Fruit fly (Drosophila melanogaster): ENCODE data around the gene CG45064.

CG45064 gene

dm6 chrX:14896310-14896709 lies 13.9 kb upstream of the CG45064 start:
- TF ChIP-seq tj (GFP tag; optimal IDR thresholded peaks at IDR 0.05): no peak
- TF ChIP-seq toe (GFP tag; optimal IDR thresholded peaks at IDR 0.05): no peak
- TF ChIP-seq CG11617 (GFP tag; optimal IDR thresholded peaks at IDR 0.05): no peak
- no peak for TF ChIP-seq kay (GFP tag; ENCODE audit: borderline replicate concordance)
- TF ChIP-seq CG1620 (GFP tag; optimal IDR thresholded peaks at IDR 0.05): no peak
- TF ChIP-seq CG7045 (GFP tag; optimal IDR thresholded peaks at IDR 0.05): no peak
- TF ChIP-seq CG5204 (GFP tag; optimal IDR thresholded peaks at IDR 0.05): no peak
- no peak for TF ChIP-seq ovo (GFP tag; optimal IDR thresholded peaks at IDR 0.05)
- no peak for TF ChIP-seq Clk (GFP tag; optimal IDR thresholded peaks at IDR 0.05)
- no peak for TF ChIP-seq Hr96 (GFP tag; optimal IDR thresholded peaks at IDR 0.05)
- no peak for TF ChIP-seq CG14711 (tag; optimal IDR thresholded peaks at IDR 0.05)
- TF ChIP-seq cnc (optimal IDR thresholded peaks at IDR 0.05): no peak
- no peak for TF ChIP-seq Crg-1 (GFP tag; optimal IDR thresholded peaks at IDR 0.05)
- TF ChIP-seq CG12768 (GFP tag; optimal IDR thresholded peaks at IDR 0.05): no peak

dm6 chrX:14893872-14894271 lies 11.5 kb upstream of the CG45064 start:
- TF ChIP-seq CG12768 (GFP tag; optimal IDR thresholded peaks at IDR 0.05) (no peak), cic (GFP tag; optimal IDR thresholded peaks at IDR 0.05) (no peak), Clk (GFP tag; optimal IDR thresholded peaks at IDR 0.05) (no peak), cnc (optimal IDR thresholded peaks at IDR 0.05) (no peak), CG1620 (GFP tag; optimal IDR thresholded peaks at IDR 0.05) (no peak), CG7101 (tag; optimal IDR thresholded peaks at IDR 0.05) (no peak), CG14711 (tag; optimal IDR thresholded peaks at IDR 0.05) (no peak)

DNA sequence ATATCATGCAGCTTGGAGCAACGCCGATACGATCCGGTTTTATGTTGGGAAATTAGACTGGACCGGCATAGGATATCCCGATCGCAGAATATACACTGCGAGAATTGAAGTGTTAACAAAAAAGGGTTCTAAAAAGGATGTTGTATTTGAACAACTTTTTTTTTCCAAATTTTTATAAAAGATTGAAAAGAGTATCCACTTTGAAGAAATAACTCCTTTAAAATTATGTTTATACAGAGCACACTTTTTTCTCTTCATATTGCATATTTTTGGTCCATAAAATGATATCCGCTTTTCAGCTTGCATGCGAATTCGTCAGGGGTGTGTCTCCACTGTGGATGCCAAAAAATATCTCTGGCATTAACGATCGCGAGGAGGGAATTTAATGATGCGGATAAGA lies 9.9 kb upstream of the CG45064 start:
- no peak for TF ChIP-seq Crg-1 (GFP tag; optimal IDR thresholded peaks at IDR 0.05)
- no peak for TF ChIP-seq kay (GFP tag; ENCODE audit: borderline replicate concordance)
- no peak for TF ChIP-seq CG7045 (GFP tag; optimal IDR thresholded peaks at IDR 0.05)

DNA sequence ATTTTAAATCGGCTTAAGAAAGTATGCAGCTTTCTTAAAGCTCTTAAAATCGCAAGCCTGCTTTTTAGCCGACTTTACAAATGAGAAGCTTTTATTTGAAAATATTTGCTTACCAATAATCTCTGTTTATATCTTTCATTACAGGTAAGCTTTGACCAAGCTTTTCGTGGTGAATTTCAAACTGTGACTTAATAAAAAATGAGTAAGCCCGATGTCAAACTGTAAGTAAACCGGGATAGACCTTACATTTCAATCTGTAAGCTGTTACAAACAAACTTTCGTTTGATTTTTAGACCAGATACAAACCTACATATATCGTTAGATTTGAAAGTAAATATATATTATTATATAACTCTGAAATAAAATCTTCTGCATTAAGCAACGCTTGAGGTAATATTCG lies 3.2 kb upstream of the CG45064 start:
- TF ChIP-seq kay (GFP tag; ENCODE audit: borderline replicate concordance) (peak; percentile 8), tj (GFP tag; optimal IDR thresholded peaks at IDR 0.05) (no peak)

dm6 chrX:14883993-14884392 lies 1.6 kb upstream of the CG45064 start:
- TF ChIP-seq cnc (optimal IDR thresholded peaks at IDR 0.05) (no peak), CG7101 (tag; optimal IDR thresholded peaks at IDR 0.05) (no peak), ovo (GFP tag; optimal IDR thresholded peaks at IDR 0.05) (no peak), CG33017 (tag; optimal IDR thresholded peaks at IDR 0.05) (no peak), cic (GFP tag; optimal IDR thresholded peaks at IDR 0.05) (no peak), bab1 (GFP tag; optimal IDR thresholded peaks at IDR 0.05) (no peak), CG7045 (GFP tag; optimal IDR thresholded peaks at IDR 0.05) (no peak), CG11617 (GFP tag; optimal IDR thresholded peaks at IDR 0.05) (no peak), CG5204 (GFP tag; optimal IDR thresholded peaks at IDR 0.05) (no peak), pad (GFP tag; optimal IDR thresholded peaks at IDR 0.05) (no peak)

DNA sequence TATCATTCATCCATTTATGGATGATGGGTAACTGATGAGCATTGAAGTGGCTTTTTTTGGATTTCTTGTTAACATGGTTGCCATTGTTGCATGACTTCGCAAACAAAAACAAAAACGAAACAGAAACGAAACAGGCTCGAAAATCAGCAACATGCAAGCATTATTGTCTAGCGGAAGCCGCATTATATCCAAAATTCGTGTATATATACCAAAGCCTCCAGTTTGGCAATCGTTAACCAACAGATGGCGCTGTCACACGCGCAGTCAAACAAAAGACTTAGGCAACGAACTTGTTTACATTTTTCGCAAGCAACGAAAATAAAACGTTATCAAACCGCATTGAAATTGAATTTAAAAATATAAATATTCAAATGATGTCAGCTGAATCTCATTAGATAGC lies 3.5 kb downstream of the CG45064 start:
- TF ChIP-seq cnc (optimal IDR thresholded peaks at IDR 0.05): no peak
- no peak for TF ChIP-seq CG12768 (GFP tag; optimal IDR thresholded peaks at IDR 0.05)
- TF ChIP-seq ovo (GFP tag; optimal IDR thresholded peaks at IDR 0.05): no peak
- TF ChIP-seq CG7101 (tag; optimal IDR thresholded peaks at IDR 0.05): no peak
- TF ChIP-seq cic (GFP tag; optimal IDR thresholded peaks at IDR 0.05): no peak
- no peak for TF ChIP-seq CG7045 (GFP tag; optimal IDR thresholded peaks at IDR 0.05)
- TF ChIP-seq Hr96 (GFP tag; optimal IDR thresholded peaks at IDR 0.05): no peak
- TF ChIP-seq Crg-1 (GFP tag; optimal IDR thresholded peaks at IDR 0.05): no peak
- TF ChIP-seq CG5204 (GFP tag; optimal IDR thresholded peaks at IDR 0.05): no peak
- TF ChIP-seq CG11617 (GFP tag; optimal IDR thresholded peaks at IDR 0.05): no peak
- no peak for TF ChIP-seq CG33017 (tag; optimal IDR thresholded peaks at IDR 0.05)
- TF ChIP-seq tj (GFP tag; optimal IDR thresholded peaks at IDR 0.05): no peak
- no peak for TF ChIP-seq kay (GFP tag; ENCODE audit: borderline replicate concordance)
- no peak for TF ChIP-seq pad (GFP tag; optimal IDR thresholded peaks at IDR 0.05)

DNA sequence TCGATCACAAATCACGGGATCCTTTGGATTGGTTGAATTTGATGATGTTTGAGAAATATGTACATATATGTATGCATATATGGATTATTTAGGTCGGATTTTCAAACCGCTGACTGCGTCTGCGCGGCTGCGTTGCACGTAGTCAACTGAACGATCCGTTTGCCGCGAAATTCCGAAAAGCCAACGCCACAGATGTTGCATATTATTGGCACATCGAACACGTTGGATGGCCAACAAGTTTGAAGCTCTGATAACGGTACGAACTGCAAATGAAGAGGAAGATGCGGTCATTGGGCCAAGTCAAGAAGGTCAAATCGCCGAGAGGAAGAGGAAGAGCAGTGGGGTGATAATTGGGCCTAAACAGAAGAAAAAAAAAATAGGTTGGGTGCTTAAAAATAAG lies 11.4 kb downstream of the CG45064 start, which contains the start of gene CG9518:
Gene CG9518, minus strand, starts transcription at position 154 of the 400 bp plus-strand sequence.
- TF ChIP-seq CG5204 (GFP tag; optimal IDR thresholded peaks at IDR 0.05) (no peak), kay (GFP tag; ENCODE audit: borderline replicate concordance) (no peak), CG11617 (GFP tag; optimal IDR thresholded peaks at IDR 0.05) (no peak), CG12768 (GFP tag; optimal IDR thresholded peaks at IDR 0.05) (no peak), Hr96 (GFP tag; optimal IDR thresholded peaks at IDR 0.05) (no peak), CG14711 (tag; optimal IDR thresholded peaks at IDR 0.05) (no peak), bab1 (GFP tag; optimal IDR thresholded peaks at IDR 0.05) (no peak), cic (GFP tag; optimal IDR thresholded peaks at IDR 0.05) (no peak), toe (GFP tag; optimal IDR thresholded peaks at IDR 0.05) (no peak), Mnt (GFP tag; optimal IDR thresholded peaks at IDR 0.05) (no peak), CG7045 (GFP tag; optimal IDR thresholded peaks at IDR 0.05) (no peak), CG1620 (GFP tag; optimal IDR thresholded peaks at IDR 0.05) (no peak), cnc (optimal IDR thresholded peaks at IDR 0.05) (no peak), Crg-1 (GFP tag; optimal IDR thresholded peaks at IDR 0.05) (no peak), ovo (GFP tag; optimal IDR thresholded peaks at IDR 0.05) (no peak)

- TF ChIP-seq CG11617 (GFP tag; optimal IDR thresholded peaks at IDR 0.05): no peak
- TF ChIP-seq kay (GFP tag; ENCODE audit: borderline replicate concordance): no peak
- no peak for TF ChIP-seq Crg-1 (GFP tag; optimal IDR thresholded peaks at IDR 0.05)
- TF ChIP-seq CG7045 (GFP tag; optimal IDR thresholded peaks at IDR 0.05): no peak
Measured at dm6 chrX:14868414-14868813, 14.0 kb downstream of the CG45064 start.
